Worm (Caenorhabditis elegans): ENCODE data around the gene oac-8.

oac-8 gene

DNA sequence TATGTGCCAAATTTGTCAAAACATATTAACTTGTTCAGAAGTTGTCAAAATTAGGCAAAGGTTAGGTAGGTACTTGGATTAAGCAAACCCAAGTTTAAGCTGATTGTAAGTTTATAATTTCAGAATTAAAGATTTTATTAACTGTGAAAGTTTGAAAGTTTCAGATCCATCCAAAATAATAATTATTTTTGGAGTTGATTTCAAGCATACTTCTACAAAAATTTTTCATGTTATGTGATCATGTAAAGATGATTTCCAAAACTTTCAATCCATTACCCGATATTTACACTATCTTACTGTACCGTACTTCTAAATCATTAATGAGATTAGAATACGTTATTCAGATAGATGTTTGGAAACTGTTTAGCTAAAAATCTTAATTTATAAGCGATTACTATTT, 19.7 kb upstream of the oac-8 start:
- TF ChIP-seq ztf-23 (GFP tag; IDR thresholded peaks at IDR 0.05) = no peak
- TF ChIP-seq klf-2 (GFP tag; conservative IDR thresholded peaks at IDR 0.05) = no peak
- TF ChIP-seq med-1 (GFP tag; optimal IDR thresholded peaks at IDR 0.05; ENCODE audit: insufficient read depth) = no peak
- no peak for TF ChIP-seq cog-1 (tag; optimal IDR thresholded peaks at IDR 0.05)
- TF ChIP-seq flt-1 (GFP tag; IDR thresholded peaks at IDR 0.05) = no peak
- no peak for TF ChIP-seq tab-1 (GFP tag; IDR thresholded peaks at IDR 0.05)
- TF ChIP-seq ztf-29 (GFP tag; IDR thresholded peaks at IDR 0.05) = no peak
- TF ChIP-seq T22C8.4 (GFP tag; IDR thresholded peaks at IDR 0.05) = no peak
- no peak for TF ChIP-seq ref-1 (GFP tag; conservative IDR thresholded peaks at IDR 0.05)

DNA sequence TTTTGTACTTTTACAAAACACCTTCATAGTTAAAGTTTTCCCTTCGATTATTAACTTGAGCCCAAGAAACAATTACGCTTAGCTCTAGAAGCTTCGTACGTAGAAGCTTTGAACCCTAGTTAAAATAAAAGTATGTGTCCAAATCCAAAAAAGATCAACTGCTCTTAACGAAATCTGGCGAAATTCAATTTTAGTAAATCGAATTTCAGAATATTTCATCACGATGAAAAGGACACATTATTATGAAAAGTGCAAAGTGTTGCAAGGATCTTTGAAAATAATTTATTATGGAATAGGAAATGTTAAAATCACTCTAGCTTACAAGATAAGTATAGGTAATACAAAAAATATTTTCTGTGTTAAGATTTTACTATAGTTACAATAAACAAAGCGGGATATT, 19.1 kb upstream of the oac-8 start:
- no peak for TF ChIP-seq ztf-23 (GFP tag; IDR thresholded peaks at IDR 0.05)
- no peak for TF ChIP-seq T22C8.4 (GFP tag; IDR thresholded peaks at IDR 0.05)
- no peak for TF ChIP-seq ztf-29 (GFP tag; IDR thresholded peaks at IDR 0.05)
- no peak for TF ChIP-seq med-1 (GFP tag; optimal IDR thresholded peaks at IDR 0.05; ENCODE audit: insufficient read depth)
- TF ChIP-seq flt-1 (GFP tag; IDR thresholded peaks at IDR 0.05) = no peak
- TF ChIP-seq cog-1 (tag; optimal IDR thresholded peaks at IDR 0.05) = no peak
- TF ChIP-seq tab-1 (GFP tag; IDR thresholded peaks at IDR 0.05) = no peak
- no peak for TF ChIP-seq ref-1 (GFP tag; conservative IDR thresholded peaks at IDR 0.05)
- no peak for TF ChIP-seq klf-2 (GFP tag; conservative IDR thresholded peaks at IDR 0.05)

- TF ChIP-seq ref-1 (GFP tag; conservative IDR thresholded peaks at IDR 0.05) (no peak), med-1 (GFP tag; optimal IDR thresholded peaks at IDR 0.05; ENCODE audit: insufficient read depth) (no peak), T22C8.4 (GFP tag; IDR thresholded peaks at IDR 0.05) (no peak), ztf-23 (GFP tag; IDR thresholded peaks at IDR 0.05) (no peak), tab-1 (GFP tag; IDR thresholded peaks at IDR 0.05) (no peak), cog-1 (tag; optimal IDR thresholded peaks at IDR 0.05) (no peak), flt-1 (GFP tag; IDR thresholded peaks at IDR 0.05) (no peak), ztf-29 (GFP tag; IDR thresholded peaks at IDR 0.05) (no peak)
Observed at ce11 chrIV:10567822-10568221, 16.5 kb upstream of the oac-8 start.

DNA sequence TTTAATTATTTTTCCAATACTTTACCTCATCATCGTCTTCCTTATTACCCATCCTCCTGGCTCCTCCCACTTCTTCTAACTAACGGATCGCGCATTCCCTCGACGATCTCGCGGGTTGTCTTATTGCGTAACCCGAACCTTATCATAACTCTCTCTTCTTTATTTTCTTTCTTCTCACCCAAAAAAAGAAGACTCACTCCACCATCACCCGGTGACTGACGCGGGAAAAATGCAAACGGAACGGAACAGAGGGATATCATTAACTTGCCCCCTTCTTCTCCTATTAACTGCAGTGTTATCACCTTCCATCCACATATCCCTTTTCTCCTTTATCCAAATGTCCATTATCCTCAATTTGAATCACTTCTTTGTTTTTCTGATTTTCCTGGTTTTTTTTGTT, 14.3 kb upstream of the oac-8 start:
- TF ChIP-seq tab-1 (GFP tag; IDR thresholded peaks at IDR 0.05) (no peak), flt-1 (GFP tag; IDR thresholded peaks at IDR 0.05) (no peak), klf-2 (GFP tag; conservative IDR thresholded peaks at IDR 0.05) (no peak)

DNA sequence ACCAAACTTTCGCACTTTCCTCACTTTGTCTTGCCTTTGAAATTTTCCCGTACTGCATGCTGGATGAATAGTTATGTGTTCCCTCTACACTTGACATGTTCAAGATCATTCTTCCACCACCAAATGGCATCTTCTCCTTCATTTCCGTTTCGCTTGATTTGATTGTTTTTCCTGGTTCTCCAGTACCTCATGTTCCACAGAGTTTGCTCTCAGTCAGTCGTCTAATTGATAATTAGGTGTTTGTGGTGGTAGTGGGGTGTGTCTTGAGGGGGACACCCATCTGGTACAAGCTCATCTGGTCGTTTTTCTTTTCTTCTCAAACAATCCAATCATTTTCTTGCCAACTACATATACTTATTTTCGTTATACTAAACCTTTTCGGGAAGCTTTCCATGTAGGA, 13.3 kb upstream of the oac-8 start:
- no peak for TF ChIP-seq klf-2 (GFP tag; conservative IDR thresholded peaks at IDR 0.05)
- TF ChIP-seq ref-1 (GFP tag; conservative IDR thresholded peaks at IDR 0.05) = no peak
- TF ChIP-seq flt-1 (GFP tag; IDR thresholded peaks at IDR 0.05) = no peak
- TF ChIP-seq T22C8.4 (GFP tag; IDR thresholded peaks at IDR 0.05) = no peak
- no peak for TF ChIP-seq cog-1 (tag; optimal IDR thresholded peaks at IDR 0.05)
- TF ChIP-seq ztf-23 (GFP tag; IDR thresholded peaks at IDR 0.05) = no peak
- no peak for TF ChIP-seq med-1 (GFP tag; optimal IDR thresholded peaks at IDR 0.05; ENCODE audit: insufficient read depth)
- no peak for TF ChIP-seq ztf-29 (GFP tag; IDR thresholded peaks at IDR 0.05)
- no peak for TF ChIP-seq tab-1 (GFP tag; IDR thresholded peaks at IDR 0.05)

ce11 chrIV:10573471-10573870, 10.9 kb upstream of the oac-8 start:
- no peak for TF ChIP-seq ref-1 (GFP tag; conservative IDR thresholded peaks at IDR 0.05)
- TF ChIP-seq cog-1 (tag; optimal IDR thresholded peaks at IDR 0.05) = no peak
- TF ChIP-seq klf-2 (GFP tag; conservative IDR thresholded peaks at IDR 0.05) = no peak
- no peak for TF ChIP-seq T22C8.4 (GFP tag; IDR thresholded peaks at IDR 0.05)
- TF ChIP-seq ztf-29 (GFP tag; IDR thresholded peaks at IDR 0.05) = no peak
- no peak for TF ChIP-seq ztf-23 (GFP tag; IDR thresholded peaks at IDR 0.05)
- TF ChIP-seq tab-1 (GFP tag; IDR thresholded peaks at IDR 0.05) = no peak
- TF ChIP-seq flt-1 (GFP tag; IDR thresholded peaks at IDR 0.05) = no peak
- TF ChIP-seq med-1 (GFP tag; optimal IDR thresholded peaks at IDR 0.05; ENCODE audit: insufficient read depth) = no peak

- TF ChIP-seq med-1 (GFP tag; optimal IDR thresholded peaks at IDR 0.05; ENCODE audit: insufficient read depth) (no peak), ref-1 (GFP tag; conservative IDR thresholded peaks at IDR 0.05) (no peak), ztf-23 (GFP tag; IDR thresholded peaks at IDR 0.05) (0 out of 2 replicates have a peak, but pooled peaks have one; percentile 53), ztf-29 (GFP tag; IDR thresholded peaks at IDR 0.05) (no peak), T22C8.4 (GFP tag; IDR thresholded peaks at IDR 0.05) (no peak), klf-2 (GFP tag; conservative IDR thresholded peaks at IDR 0.05) (no peak)
Observed at ce11 chrIV:10574471-10574870, 9.9 kb upstream of the oac-8 start.

DNA sequence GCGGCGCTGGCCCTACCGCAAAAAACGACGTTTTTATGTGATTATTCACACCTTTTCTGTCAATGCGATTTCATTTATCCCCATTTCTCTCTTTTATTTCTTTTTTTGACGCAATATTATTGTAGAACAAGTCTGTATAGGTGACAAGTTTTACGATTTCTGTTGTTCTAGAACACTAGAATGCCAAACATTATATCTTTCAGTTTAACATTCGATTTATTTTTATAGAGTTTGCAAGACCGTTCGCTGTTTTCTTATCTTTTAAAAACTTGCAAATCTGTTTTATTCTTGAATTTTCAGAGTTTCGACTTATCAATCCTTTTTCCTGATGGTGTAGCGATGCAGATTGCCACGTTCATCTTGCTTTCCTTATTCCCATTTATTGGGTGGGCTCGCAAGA, 8.3 kb upstream of the oac-8 start, which contains the start of gene efn-2:
Gene efn-2, plus strand, starts transcription at position 301 of the 400 bp plus-strand sequence.
- TF ChIP-seq ztf-29 (GFP tag; IDR thresholded peaks at IDR 0.05) (no peak), flt-1 (GFP tag; IDR thresholded peaks at IDR 0.05) (no peak), T22C8.4 (GFP tag; IDR thresholded peaks at IDR 0.05) (no peak), cog-1 (tag; optimal IDR thresholded peaks at IDR 0.05) (no peak), ztf-23 (GFP tag; IDR thresholded peaks at IDR 0.05) (no peak)

- TF ChIP-seq med-1 (GFP tag; optimal IDR thresholded peaks at IDR 0.05; ENCODE audit: insufficient read depth) (no peak), flt-1 (GFP tag; IDR thresholded peaks at IDR 0.05) (no peak), ref-1 (GFP tag; conservative IDR thresholded peaks at IDR 0.05) (no peak), ztf-29 (GFP tag; IDR thresholded peaks at IDR 0.05) (no peak), cog-1 (tag; optimal IDR thresholded peaks at IDR 0.05) (no peak), T22C8.4 (GFP tag; IDR thresholded peaks at IDR 0.05) (no peak), tab-1 (GFP tag; IDR thresholded peaks at IDR 0.05) (no peak), klf-2 (GFP tag; conservative IDR thresholded peaks at IDR 0.05) (no peak), ztf-23 (GFP tag; IDR thresholded peaks at IDR 0.05) (no peak)
Observed at ce11 chrIV:10576624-10577023, 7.7 kb upstream of the oac-8 start.

DNA sequence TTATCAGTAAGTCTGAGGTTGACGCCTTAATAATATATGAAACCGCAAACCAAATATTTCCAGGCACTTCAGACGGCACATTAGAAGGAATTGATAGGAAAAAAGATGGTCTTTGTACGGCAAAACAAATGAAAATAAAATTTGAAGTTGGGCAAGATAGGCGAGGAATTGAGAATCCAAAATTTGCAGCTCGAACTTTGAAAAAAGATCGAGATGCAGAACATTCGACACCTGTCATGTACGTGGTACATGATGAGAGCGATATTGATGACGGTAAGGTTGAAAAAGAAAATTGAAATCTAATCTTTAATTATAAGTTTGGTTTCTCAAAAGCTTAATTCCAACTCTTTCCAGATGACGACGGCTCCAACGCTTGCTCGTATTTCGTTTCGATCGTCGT, 6.7 kb upstream of the oac-8 start:
- TF ChIP-seq flt-1 (GFP tag; IDR thresholded peaks at IDR 0.05) = no peak
- no peak for TF ChIP-seq ztf-23 (GFP tag; IDR thresholded peaks at IDR 0.05)
- TF ChIP-seq ztf-29 (GFP tag; IDR thresholded peaks at IDR 0.05) = no peak
- TF ChIP-seq med-1 (GFP tag; optimal IDR thresholded peaks at IDR 0.05; ENCODE audit: insufficient read depth) = no peak
- TF ChIP-seq ref-1 (GFP tag; conservative IDR thresholded peaks at IDR 0.05) = no peak
- TF ChIP-seq cog-1 (tag; optimal IDR thresholded peaks at IDR 0.05) = no peak
- no peak for TF ChIP-seq tab-1 (GFP tag; IDR thresholded peaks at IDR 0.05)
- no peak for TF ChIP-seq T22C8.4 (GFP tag; IDR thresholded peaks at IDR 0.05)
- TF ChIP-seq klf-2 (GFP tag; conservative IDR thresholded peaks at IDR 0.05) = no peak
